Worm (Caenorhabditis elegans): ENCODE measurements around the gene ttr-59.

- TF ChIP-seq elt-1 (tag; optimal IDR thresholded peaks at IDR 0.05) (no peak), nfya-1 (tag; optimal IDR thresholded peaks at IDR 0.05; ENCODE audit: insufficient read depth) (no peak), ceh-28 (tag; optimal IDR thresholded peaks at IDR 0.05) (no peak), ceh-16 (tag; optimal IDR thresholded peaks at IDR 0.05) (no peak), mdl-1 (tag; optimal IDR thresholded peaks at IDR 0.05) (no peak), R02D3.7 (tag; optimal IDR thresholded peaks at IDR 0.05) (no peak), sea-2 (GFP tag; optimal IDR thresholded peaks at IDR 0.05) (no peak), nhr-25 (tag; optimal IDR thresholded peaks at IDR 0.05) (no peak), nhr-76 (tag; optimal IDR thresholded peaks at IDR 0.05) (no peak), ama-1 (optimal IDR thresholded peaks at IDR 0.05) (no peak), lin-39 (tag; optimal IDR thresholded peaks at IDR 0.05) (no peak)
Measured at ce11 chrX:7343747-7344146, 14.1 kb downstream of the ttr-59 start, which contains the start of gene C07D8.5.

Measured in whole organism, L3 larva.